Fruit fly (Drosophila melanogaster) whole organism, embryonic: ENCODE measurements around the gene CG43085.
A peak's percentile ranks its signal among the peaks of the same experiment; 100 is the strongest.

ENCODE experiments used
- Atf3 ChIP-seq: fragments of 200-800 bp; sonication (Bioruptor generic); optimal IDR thresholded peaks from 3 replicates; lab custom pipeline; 2016; ENCODE audit warnings: missing biosample characterization, missing genetic modification characterization
- Bgb ChIP-seq: fragments of 200-800 bp; sonication (Bioruptor generic); IDR thresholded peaks from 2 replicates; pipeline ENCODE4 v1.3.6; 2022; ENCODE audit warnings: missing biosample characterization, missing genetic modification characterization; ENCODE audit not compliant: partially characterized antibody
- CG10979 ChIP-seq: fragments of 200-800 bp; sonication (Bioruptor generic); optimal IDR thresholded peaks from 2 replicates; lab custom pipeline; 2018; ENCODE audit warnings: missing biosample characterization, mild to moderate bottlenecking, missing genetic modification characterization, moderate library complexity
- CG11093 ChIP-seq: fragments of 200-800 bp; sonication (Bioruptor generic); IDR thresholded peaks from 3 replicates; pipeline ENCODE4 v1.3.6; 2022; ENCODE audit warnings: missing biosample characterization, missing genetic modification characterization
- CG11696 ChIP-seq: fragments of 200-800 bp; sonication (Bioruptor generic); IDR thresholded peaks from 2 replicates; pipeline ENCODE4 v1.3.6; 2022; ENCODE audit warnings: missing biosample characterization, missing genetic modification characterization
- CG13287 ChIP-seq: fragments of 200-800 bp; sonication (Bioruptor generic); IDR thresholded peaks from 2 replicates; pipeline ENCODE4 v1.3.6; 2022; ENCODE audit warnings: missing biosample characterization, missing genetic modification characterization; ENCODE audit not compliant: partially characterized antibody
- CG17328 ChIP-seq: fragments of 200-800 bp; sonication (Bioruptor generic); IDR thresholded peaks from 2 replicates; pipeline ENCODE4 v1.3.6; 2022; ENCODE audit warnings: missing biosample characterization, missing genetic modification characterization
- CG17359 ChIP-seq: fragments of 200-800 bp; sonication (Bioruptor generic); optimal IDR thresholded peaks from 3 replicates; lab custom pipeline; 2018; ENCODE audit warnings: missing biosample characterization, mild to moderate bottlenecking, missing genetic modification characterization, moderate library complexity
- CG17568 ChIP-seq: fragments of 200-800 bp; sonication (Bioruptor generic); optimal IDR thresholded peaks from 2 replicates; lab custom pipeline; 2018; ENCODE audit warnings: missing biosample characterization, mild to moderate bottlenecking, missing genetic modification characterization, moderate library complexity
- CG2712 ChIP-seq: fragments of 200-800 bp; optimal IDR thresholded peaks from 3 replicates; lab custom pipeline; 2019; ENCODE audit warnings: missing biosample characterization, mild to moderate bottlenecking, missing genetic modification characterization, moderate library complexity
- CG2889 ChIP-seq: fragments of 200-800 bp; sonication (Bioruptor generic); IDR thresholded peaks from 3 replicates; pipeline ENCODE4 v1.3.6; 2022; ENCODE audit warnings: missing biosample characterization, missing genetic modification characterization
- CG32767 ChIP-seq: fragments of 200-800 bp; sonication (Bioruptor generic); IDR thresholded peaks from 2 replicates; pipeline ENCODE4 v1.3.6; 2022; ENCODE audit warnings: missing biosample characterization, missing genetic modification characterization
- CG34376 ChIP-seq: fragments of 200-800 bp; sonication (Bioruptor generic); optimal IDR thresholded peaks from 2 replicates; lab custom pipeline; 2018; ENCODE audit warnings: missing biosample characterization, mild to moderate bottlenecking, missing genetic modification characterization
- CG4617 ChIP-seq: fragments of 200-800 bp; sonication (Bioruptor generic); optimal IDR thresholded peaks from 3 replicates; lab custom pipeline; 2016; ENCODE audit warnings: missing biosample characterization, missing genetic modification characterization, borderline replicate concordance
- CG4730 ChIP-seq: fragments of 200-800 bp; sonication (Bioruptor generic); IDR thresholded peaks from 2 replicates; pipeline ENCODE4 v1.3.6; 2022; ENCODE audit warnings: missing biosample characterization, missing genetic modification characterization
- CG6272 ChIP-seq: fragments of 200-800 bp; sonication (Bioruptor generic); IDR thresholded peaks from 2 replicates; pipeline ENCODE4 v1.3.6; 2022; ENCODE audit warnings: missing biosample characterization, missing genetic modification characterization
- CG7556 ChIP-seq: fragments of 200-800 bp; sonication (Bioruptor generic); optimal IDR thresholded peaks from 2 replicates; lab custom pipeline; 2017; ENCODE audit warnings: missing biosample characterization, mild to moderate bottlenecking, missing genetic modification characterization
- CG7745 ChIP-seq: fragments of 200-800 bp; sonication (Bioruptor generic); optimal IDR thresholded peaks from 2 replicates; lab custom pipeline; 2018; ENCODE audit warnings: missing biosample characterization, mild to moderate bottlenecking, missing genetic modification characterization, moderate library complexity
- CG7963 ChIP-seq: fragments of 200-800 bp; sonication (Bioruptor generic); IDR thresholded peaks from 3 replicates; pipeline ENCODE4 v1.3.6; 2022; ENCODE audit warnings: missing biosample characterization, missing genetic modification characterization; ENCODE audit not compliant: partially characterized antibody
- CG8924 ChIP-seq: fragments of 200-800 bp; optimal IDR thresholded peaks from 3 replicates; lab custom pipeline; 2019; ENCODE audit warnings: missing biosample characterization, mild to moderate bottlenecking, missing genetic modification characterization, moderate library complexity
- CG9609 ChIP-seq: fragments of 200-800 bp; sonication (Bioruptor generic); optimal IDR thresholded peaks from 3 replicates; lab custom pipeline; 2016; ENCODE audit warnings: missing biosample characterization, missing genetic modification characterization
- CG9727 ChIP-seq: fragments of 200-800 bp; sonication (Bioruptor generic); optimal IDR thresholded peaks from 3 replicates; lab custom pipeline; 2017; ENCODE audit warnings: missing biosample characterization, mild to moderate bottlenecking, missing genetic modification characterization
- CoRest ChIP-seq: fragments of 200-800 bp; sonication (Bioruptor generic); optimal IDR thresholded peaks from 3 replicates; lab custom pipeline; 2018; ENCODE audit warnings: missing biosample characterization, mild to moderate bottlenecking, missing genetic modification characterization, moderate library complexity
- Doc2 ChIP-seq: fragments of 200-800 bp; sonication (Bioruptor generic); IDR thresholded peaks from 2 replicates; pipeline ENCODE4 v1.3.6; 2022; ENCODE audit warnings: missing biosample characterization, missing genetic modification characterization
- Eip74EF ChIP-seq, 2 experiments: fragments of 200-800 bp in 1 of 2; fragments of >200 bp in 1 of 2; sonication (Bioruptor generic) in 1 of 2; optimal IDR thresholded peaks; 2 replicates each; lab custom pipeline; 2017 to 2019; ENCODE audit warnings: missing biosample characterization in 2 of 2, missing genetic modification characterization in 2 of 2, mild to moderate bottlenecking in 1 of 2, moderate library complexity in 1 of 2
- Fer3 ChIP-seq: fragments of 200-800 bp; sonication (Bioruptor generic); optimal IDR thresholded peaks from 2 replicates; lab custom pipeline; 2018; ENCODE audit warnings: missing biosample characterization, mild to moderate bottlenecking, missing genetic modification characterization, moderate library complexity
- HHEX ChIP-seq: fragments of 200-800 bp; sonication (Bioruptor generic); optimal IDR thresholded peaks from 3 replicates; lab custom pipeline; 2017; ENCODE audit warnings: missing biosample characterization, mild to moderate bottlenecking, missing genetic modification characterization, missing genetic modification reagents
- Hmr ChIP-seq: fragments of 200-800 bp; sonication (Bioruptor generic); optimal IDR thresholded peaks from 3 replicates; lab custom pipeline; 2017; ENCODE audit warnings: mild to moderate bottlenecking, missing biosample characterization, missing genetic modification reagents, missing genetic modification characterization
- Sry-β ChIP-seq: fragments of 200-800 bp; sonication (Bioruptor generic); optimal IDR thresholded peaks from 2 replicates; lab custom pipeline; 2018; ENCODE audit warnings: missing biosample characterization, mild to moderate bottlenecking, missing genetic modification characterization, moderate library complexity
- Tbp ChIP-seq: fragments of >200 bp; optimal IDR thresholded peaks from 2 replicates; lab custom pipeline; 2018; ENCODE audit warnings: missing biosample characterization, missing genetic modification characterization
- abd-A ChIP-seq: fragments of 200-800 bp; sonication (Bioruptor generic); optimal IDR thresholded peaks from 3 replicates; lab custom pipeline; 2019; ENCODE audit warnings: missing biosample characterization, mild to moderate bottlenecking, missing genetic modification characterization, moderate library complexity
- bab2 ChIP-seq: fragments of 200-800 bp; sonication (Bioruptor generic); optimal IDR thresholded peaks from 2 replicates; lab custom pipeline; 2016; ENCODE audit warnings: missing biosample characterization, missing genetic modification characterization
- bbx ChIP-seq: fragments of 200-800 bp; sonication (Bioruptor generic); IDR thresholded peaks from 2 replicates; pipeline ENCODE4 v1.3.6; 2022; ENCODE audit warnings: missing biosample characterization, missing genetic modification characterization; ENCODE audit not compliant: partially characterized antibody
- bcd ChIP-seq: fragments of 200-800 bp; sonication (Bioruptor generic); optimal IDR thresholded peaks from 2 replicates; lab custom pipeline; 2017; ENCODE audit warnings: missing biosample characterization, mild to moderate bottlenecking, missing genetic modification characterization
- bsh ChIP-seq, 2 experiments: fragments of 200-800 bp; sonication (Bioruptor generic); optimal IDR thresholded peaks; 2 replicates each; lab custom pipeline; 2017 to 2018; ENCODE audit warnings: mild to moderate bottlenecking in 2 of 2, missing biosample characterization in 2 of 2, missing genetic modification characterization in 2 of 2, moderate library complexity in 1 of 2
- dysf ChIP-seq: fragments of 200-800 bp; sonication (Bioruptor generic); IDR thresholded peaks from 3 replicates; pipeline ENCODE4 v1.3.6; 2022; ENCODE audit warnings: missing biosample characterization, missing genetic modification characterization
- ems ChIP-seq: fragments of 200-800 bp; sonication (Bioruptor generic); optimal IDR thresholded peaks from 3 replicates; lab custom pipeline; 2016; ENCODE audit warnings: missing biosample characterization, missing genetic modification characterization
- exex ChIP-seq: fragments of 200-800 bp; sonication (Bioruptor generic); optimal IDR thresholded peaks from 4 replicates; lab custom pipeline; 2018; ENCODE audit warnings: missing biosample characterization, mild to moderate bottlenecking, missing genetic modification characterization, moderate library complexity
- fd3F ChIP-seq: fragments of 200-800 bp; sonication (Bioruptor generic); optimal IDR thresholded peaks from 2 replicates; lab custom pipeline; 2018; ENCODE audit warnings: missing biosample characterization, mild to moderate bottlenecking, missing genetic modification characterization, moderate library complexity
- ind ChIP-seq: fragments of 200-800 bp; sonication (Bioruptor generic); optimal IDR thresholded peaks from 3 replicates; lab custom pipeline; 2016; ENCODE audit warnings: missing biosample characterization, missing genetic modification characterization
- klu ChIP-seq: fragments of 200-800 bp; sonication (Bioruptor generic); IDR thresholded peaks from 2 replicates; pipeline ENCODE4 v1.3.6; 2022; ENCODE audit warnings: missing biosample characterization, missing genetic modification characterization
- lbe ChIP-seq: fragments of 200-800 bp; sonication (Bioruptor generic); optimal IDR thresholded peaks from 2 replicates; lab custom pipeline; 2016; ENCODE audit warnings: missing biosample characterization, mild to moderate bottlenecking, missing genetic modification characterization
- nmo ChIP-seq: fragments of 200-800 bp; sonication (Bioruptor generic); optimal IDR thresholded peaks from 2 replicates; lab custom pipeline; 2018; ENCODE audit warnings: missing biosample characterization, mild to moderate bottlenecking, missing genetic modification characterization, moderate library complexity
- pnt ChIP-seq: fragments of 200-800 bp; sonication (Bioruptor generic); optimal IDR thresholded peaks from 3 replicates; lab custom pipeline; 2016; ENCODE audit warnings: missing biosample characterization, missing genetic modification characterization
- pzg ChIP-seq: fragments of 200-800 bp; sonication (Bioruptor generic); optimal IDR thresholded peaks from 3 replicates; lab custom pipeline; 2018; ENCODE audit warnings: missing biosample characterization, mild to moderate bottlenecking, missing genetic modification characterization, moderate library complexity
- salm ChIP-seq: fragments of 200-800 bp; sonication (Bioruptor generic); optimal IDR thresholded peaks from 2 replicates; lab custom pipeline; 2018; ENCODE audit warnings: missing biosample characterization, mild to moderate bottlenecking, missing genetic modification characterization
- sna ChIP-seq: fragments of 200-800 bp; sonication (Bioruptor generic); IDR thresholded peaks from 2 replicates; pipeline ENCODE4 v1.3.6; 2022; ENCODE audit warnings: missing biosample characterization, missing genetic modification characterization; ENCODE audit not compliant: partially characterized antibody
- tup ChIP-seq: fragments of 200-800 bp; sonication (Bioruptor generic); optimal IDR thresholded peaks from 2 replicates; lab custom pipeline; 2016; ENCODE audit warnings: missing biosample characterization, mild to moderate bottlenecking, missing genetic modification characterization, moderate library complexity

CG43085 gene

DNA sequence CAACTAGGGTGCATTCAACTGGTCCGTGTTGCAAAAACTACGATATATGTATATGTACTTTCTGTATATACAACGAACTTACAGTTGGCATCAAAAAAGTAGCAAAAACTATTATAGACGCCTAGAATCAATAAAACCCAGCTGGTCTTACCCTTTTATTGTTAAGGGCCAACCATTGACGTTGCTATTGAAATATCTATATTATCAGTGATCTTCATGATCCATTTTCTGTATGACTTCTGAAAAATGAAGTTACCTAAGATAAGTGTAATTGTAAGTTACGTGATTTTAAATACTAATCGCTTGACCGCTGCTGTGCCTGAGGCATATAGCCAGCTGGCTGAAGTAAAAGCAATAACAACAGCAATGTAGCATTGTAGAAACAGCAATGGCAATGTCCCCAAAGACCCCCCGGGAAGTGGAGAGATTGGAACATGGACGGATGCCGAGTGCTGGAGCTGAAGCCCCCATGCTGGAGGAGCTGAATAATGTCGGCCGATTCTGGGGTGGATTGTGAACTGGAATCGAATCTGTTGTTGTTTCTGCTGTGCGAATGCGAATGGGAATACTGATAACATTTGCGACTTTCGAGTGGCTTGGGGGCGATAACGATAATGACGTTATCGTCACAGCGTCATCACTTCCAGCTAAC lies 11.3 kb upstream of the CG43085 start (continued):
- TF ChIP-seq klu (no peak), CG6272 (no peak), CG11093 (no peak), CG9727 (GFP tag; lab: Kevin White, UChicago) (peak; percentile 22), abd-A (tag; lab: Kevin White, UChicago) (no peak), CG8924 (tag; lab: Kevin White, UChicago) (peak; percentile 46), CG2712 (tag; lab: Kevin White, UChicago) (peak; percentile 49), Sry-β (GFP tag; lab: Kevin White, UChicago) (no peak), salm (tag; lab: Kevin White, UChicago) (no peak), Fer3 (tag; lab: Kevin White, UChicago) (peak; percentile 7), Atf3 (no peak), bbx (GFP tag; lab: Robert Waterston, UW) (no peak), Tbp (no peak), pnt (GFP tag; lab: Kevin White, UChicago) (no peak), CG17359 (tag; lab: Kevin White, UChicago) (peak; percentile 39), ems (GFP tag; lab: Kevin White, UChicago) (peak; percentile 27), bab2 (GFP tag; lab: Kevin White, UChicago) (peak; percentile 11), exex (tag; lab: Kevin White, UChicago) (no peak), CG34376 (GFP tag; lab: Kevin White, UChicago) (no peak), pzg (GFP tag; lab: Kevin White, UChicago) (no peak), CG13287 (0 out of 2 replicates have a peak, but pooled peaks have one; percentile 15), CG2889 (GFP tag; lab: Robert Waterston, UW) (no peak), bsh (GFP tag; optimal IDR thresholded peaks at IDR 0.05; lab: Kevin White, UChicago) (peak; percentile 61 to 64), CG11696 (GFP tag; lab: Robert Waterston, UW) (peak; percentile 89), dysf (peak; percentile 44; the same call in 2 of the 3 replicates), Hmr (peak; percentile 43), tup (GFP tag; lab: Kevin White, UChicago) (no peak), CG4617 (no peak), CG7963 (no peak), nmo (GFP tag; lab: Kevin White, UChicago) (peak; percentile 49), CoRest (tag; lab: Kevin White, UChicago) (peak; percentile 36), CG7745 (tag; lab: Kevin White, UChicago) (no peak), CG10979 (peak; percentile 58), CG9609 (GFP tag; lab: Kevin White, UChicago) (no peak), sna (GFP tag; lab: Robert Waterston, UW) (no peak), ind (peak; percentile 36), bcd (peak; percentile 22), HHEX (GFP tag; lab: Kevin White, UChicago) (peak; percentile 23), Eip74EF (GFP tag; optimal IDR thresholded peaks at IDR 0.05; lab: Kevin White, UChicago) (no peak), CG4730 (GFP tag; lab: Robert Waterston, UW) (no peak), Bgb (GFP tag; lab: Robert Waterston, UW) (no peak), CG17568 (peak; percentile 44), CG17328 (GFP tag; lab: Robert Waterston, UW) (peak; percentile 13; the same call in 1 of the 2 replicates), CG7556 (GFP tag; lab: Kevin White, UChicago) (no peak), Doc2 (GFP tag; lab: Robert Waterston, UW) (no peak), CG32767 (GFP tag; lab: Robert Waterston, UW) (no peak), lbe (GFP tag; lab: Kevin White, UChicago) (peak; percentile 37), fd3F (peak; percentile 14)
